Worm (Caenorhabditis elegans) whole organism, late embryonic: ENCODE results near the gene mab-21.

Experiments used
- F13H6.1 ChIP-seq: sonication (generic microtip); optimal IDR thresholded peaks from 2 replicates; lab custom pipeline; 2016; ENCODE audit warnings: missing genetic modification characterization, missing compliant biosample characterization
- ahr-1 ChIP-seq: sonication (generic microtip); optimal IDR thresholded peaks from 2 replicates; lab custom pipeline; 2016; ENCODE audit warnings: missing genetic modification characterization, missing compliant biosample characterization
- ama-1 ChIP-seq: fragments of 150-350 bp; optimal IDR thresholded peaks from 2 replicates; lab custom pipeline; 2014
- ceh-34 ChIP-seq: sonication (generic microtip); optimal IDR thresholded peaks from 2 replicates; lab custom pipeline; 2016; ENCODE audit warnings: mild to moderate bottlenecking, missing genetic modification characterization, missing compliant biosample characterization
- dmd-4 ChIP-seq: sonication (generic microtip); optimal IDR thresholded peaks from 2 replicates; lab custom pipeline; 2016; ENCODE audit warnings: borderline replicate concordance, missing genetic modification characterization, missing compliant biosample characterization
- fax-1 ChIP-seq: sonication (generic microtip); optimal IDR thresholded peaks from 2 replicates; lab custom pipeline; 2016; ENCODE audit warnings: missing genotype, missing genetic modification characterization, missing compliant biosample characterization
- nhr-11 ChIP-seq: fragments of 150-350 bp; optimal IDR thresholded peaks from 2 replicates; lab custom pipeline; 2014; ENCODE audit warnings: missing biosample characterization, missing genetic modification characterization
- pat-9 ChIP-seq: fragments of 200-800 bp; sonication (Bioruptor generic); optimal IDR thresholded peaks from 2 replicates; lab custom pipeline; 2018; ENCODE audit warnings: mild to moderate bottlenecking, missing genetic modification characterization, moderate library complexity, missing compliant biosample characterization
- pha-2 ChIP-seq: sonication (generic microtip); optimal IDR thresholded peaks from 2 replicates; lab custom pipeline; 2017; ENCODE audit warnings: mild to moderate bottlenecking, missing genetic modification characterization, missing compliant biosample characterization
- tbx-2 ChIP-seq: sonication (generic microtip); optimal IDR thresholded peaks from 2 replicates; lab custom pipeline; 2016; ENCODE audit warnings: missing genetic modification characterization, missing compliant biosample characterization
- unc-86 ChIP-seq: sonication (generic microtip); optimal IDR thresholded peaks from 2 replicates; lab custom pipeline; 2016; ENCODE audit warnings: missing genetic modification characterization, missing compliant biosample characterization

DNA sequence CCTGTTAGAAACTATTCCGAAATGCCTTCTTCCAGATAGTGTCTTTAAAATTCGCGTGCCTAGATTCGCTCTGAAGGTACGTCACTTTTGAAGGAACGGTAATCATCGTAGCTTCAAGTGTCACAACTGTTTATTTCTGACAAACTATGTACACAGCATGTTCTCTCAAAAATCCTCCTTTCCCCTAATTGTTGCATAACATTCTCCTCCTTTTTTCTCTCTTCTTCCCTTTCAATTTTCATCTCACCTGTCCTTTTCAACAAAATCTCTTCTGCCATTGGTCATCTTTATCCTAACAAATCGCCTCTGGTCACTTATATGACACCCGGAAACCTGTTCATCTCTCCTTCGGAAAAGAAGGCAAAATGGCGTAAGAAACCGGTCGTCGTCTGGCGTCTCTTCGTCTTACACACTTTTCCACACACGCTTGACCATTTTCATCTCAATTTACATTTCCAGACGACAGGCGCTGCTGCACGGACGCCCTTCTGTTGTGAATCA, 15.6 kb downstream of the mab-21 start, which contains the start of gene lips-3:
- TF ChIP-seq fax-1: no peak
- TF ChIP-seq tbx-2 (tag; lab: Kevin White, UChicago): no peak
- no peak for TF ChIP-seq ahr-1 (tag; lab: Kevin White, UChicago)
- peak; percentile 1 for TF ChIP-seq F13H6.1 (tag; lab: Kevin White, UChicago)
- TF ChIP-seq dmd-4 (tag; lab: Kevin White, UChicago): no peak
- no peak for TF ChIP-seq pat-9 (tag; lab: Kevin White, UChicago)
- no peak for TF ChIP-seq nhr-11 (tag; lab: Kevin White, UChicago)
- no peak for TF ChIP-seq unc-86 (tag; lab: Kevin White, UChicago)
- TF ChIP-seq ama-1 (lab: Kevin White, UChicago): no peak
- no peak for TF ChIP-seq ceh-34 (tag; lab: Kevin White, UChicago)
- no peak for TF ChIP-seq pha-2
